Worm (Caenorhabditis elegans) whole organism, early embryonic: ENCODE data around the gene K02E7.11.

Experiments
- ama-1 ChIP-seq: fragments of 150-350 bp; optimal IDR thresholded peaks from 2 replicates; lab custom pipeline; 2014
- ceh-13 ChIP-seq: fragments of 200-800 bp; sonication (Bioruptor generic); optimal IDR thresholded peaks from 2 replicates; lab custom pipeline; 2018; ENCODE audit warnings: mild to moderate bottlenecking, missing genetic modification characterization, missing compliant biosample characterization
- flt-1 ChIP-seq: fragments of 200-800 bp; sonication (Bioruptor generic); IDR thresholded peaks from 2 replicates; pipeline ENCODE4 v1.3.6; 2022; ENCODE audit warnings: missing genetic modification characterization, missing compliant biosample characterization
- tbx-11 ChIP-seq: fragments of 200-800 bp; sonication (Bioruptor generic); IDR thresholded peaks from 2 replicates; pipeline ENCODE4 v1.3.6; 2022; ENCODE audit warnings: missing genetic modification characterization, missing compliant biosample characterization

DNA sequence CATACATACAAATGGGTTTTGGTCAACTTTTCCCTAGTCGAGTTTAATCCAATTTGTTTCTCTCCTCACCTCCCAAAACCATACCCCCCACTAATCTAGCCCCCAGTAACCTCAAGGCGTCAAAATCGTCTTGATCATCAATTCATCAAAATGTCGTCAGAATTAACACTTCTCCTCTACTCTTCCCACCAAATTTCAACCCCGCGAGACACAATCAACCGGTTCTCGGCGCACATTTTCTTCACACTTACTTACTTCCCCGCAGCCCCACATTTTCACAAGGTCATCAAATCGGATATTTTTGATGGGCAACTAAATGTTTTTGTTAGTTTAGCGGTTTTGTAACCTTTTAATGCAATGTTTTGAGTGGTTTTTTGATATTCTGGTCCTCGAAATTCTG, 15.4 kb upstream of the K02E7.11 start:
- TF ChIP-seq ama-1 (lab: Kevin White, UChicago) (no peak), tbx-11 (no peak), flt-1 (GFP tag; lab: Robert Waterston, UW) (no peak), ceh-13 (no peak)
